Worm (Caenorhabditis elegans) whole organism, mixed stage, embryonic: ENCODE results near the gene gba-2.

Source experiments
- bed-3 ChIP-seq: fragments of 200-800 bp; sonication (Bioruptor generic); optimal IDR thresholded peaks from 3 replicates; lab custom pipeline; 2018; ENCODE audit warnings: mild to moderate bottlenecking, missing genetic modification characterization, moderate library complexity, missing compliant biosample characterization
- nhr-12 ChIP-seq: fragments of 150-350 bp; optimal IDR thresholded peaks from 2 replicates; lab custom pipeline; 2014; ENCODE audit warnings: missing biosample characterization, missing genetic modification characterization
- nhr-237 ChIP-seq: fragments of 150-350 bp; optimal IDR thresholded peaks from 2 replicates; lab custom pipeline; 2014; ENCODE audit warnings: missing biosample characterization, missing genetic modification characterization
- unc-39 ChIP-seq: fragments of 150-350 bp; optimal IDR thresholded peaks from 2 replicates; lab custom pipeline; 2014; ENCODE audit warnings: missing biosample characterization, missing genetic modification characterization
- unc-62 ChIP-seq: fragments of 150-350 bp; optimal IDR thresholded peaks from 2 replicates; lab custom pipeline; 2014; ENCODE audit warnings: missing biosample characterization, missing genetic modification reagents, missing genetic modification characterization
- zip-8 ChIP-seq: fragments of 150-350 bp; optimal IDR thresholded peaks from 2 replicates; lab custom pipeline; 2014; ENCODE audit warnings: missing biosample characterization, missing genetic modification characterization

DNA sequence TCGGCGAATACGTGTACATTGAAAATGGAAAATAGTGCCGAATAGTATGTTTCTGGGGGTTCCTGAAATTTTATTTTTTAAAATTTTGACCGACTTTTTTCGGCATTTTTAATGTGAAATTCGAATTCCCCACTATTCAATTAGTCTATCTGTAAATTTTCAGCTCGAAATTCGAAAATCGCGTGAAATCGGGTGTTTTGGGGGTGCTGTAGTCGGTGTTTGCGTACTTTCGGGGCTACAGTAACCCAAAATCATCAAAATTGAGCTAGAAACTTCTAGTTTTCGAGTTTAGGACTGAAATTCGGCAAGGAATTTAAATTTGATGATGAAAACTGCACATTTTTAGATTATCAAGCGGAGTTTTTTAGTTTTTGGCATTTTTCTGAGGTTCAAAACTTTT, 15.9 kb upstream of the gba-2 start:
- TF ChIP-seq nhr-237 (tag; lab: Kevin White, UChicago) (no peak), unc-62 (GFP tag; lab: Kevin White, UChicago) (no peak), unc-39 (tag; lab: Kevin White, UChicago) (no peak), nhr-12 (tag; lab: Kevin White, UChicago) (no peak), bed-3 (GFP tag; lab: Kevin White, UChicago) (no peak), zip-8 (tag; lab: Kevin White, UChicago) (no peak)
